Fruit fly (Drosophila melanogaster) whole organism, wandering third instar larva: ENCODE results near the gene CG5151.

Experiments used
- Abd-B ChIP-seq: fragments of >200 bp; optimal IDR thresholded peaks from 2 replicates; lab custom pipeline; 2017; ENCODE audit warnings: missing biosample characterization, missing genetic modification characterization
- CG9705 ChIP-seq: fragments of 200-800 bp; sonication (Bioruptor generic); optimal IDR thresholded peaks from 2 replicates; lab custom pipeline; 2018; ENCODE audit warnings: missing biosample characterization, mild to moderate bottlenecking, missing genetic modification characterization
- CrebA ChIP-seq: fragments of 200-800 bp; sonication (Bioruptor generic); optimal IDR thresholded peaks from 2 replicates; lab custom pipeline; 2016; ENCODE audit warnings: missing biosample characterization, mild to moderate bottlenecking, missing genetic modification characterization, borderline replicate concordance
- Dfd ChIP-seq: fragments of >200 bp; optimal IDR thresholded peaks from 2 replicates; lab custom pipeline; 2017; ENCODE audit warnings: missing biosample characterization, missing genetic modification characterization
- Dif ChIP-seq: fragments of 200-275, 200-300 bp; sonication (Bioruptor generic); optimal IDR thresholded peaks from 2 replicates; lab custom pipeline; 2018; ENCODE audit warnings: missing biosample characterization, missing genetic modification characterization; ENCODE audit not compliant: partially characterized antibody
- Hnf4 ChIP-seq: fragments of 200-800 bp; sonication (Bioruptor generic); optimal IDR thresholded peaks from 2 replicates; lab custom pipeline; 2016; ENCODE audit warnings: missing biosample characterization, mild to moderate bottlenecking, missing genetic modification characterization
- Hr83 ChIP-seq: fragments of 200-300 bp; sonication (Bioruptor generic); optimal IDR thresholded peaks from 2 replicates; lab custom pipeline; 2016; ENCODE audit warnings: missing biosample characterization, mild to moderate bottlenecking, missing genetic modification characterization, moderate library complexity; ENCODE audit not compliant: poor library complexity, severe bottlenecking
- Mio ChIP-seq: sonication (Bioruptor generic); optimal IDR thresholded peaks from 2 replicates; lab custom pipeline; 2016; ENCODE audit warnings: missing biosample characterization, missing genetic modification characterization
- Myc ChIP-seq: fragments of >200 bp; optimal IDR thresholded peaks from 2 replicates; lab custom pipeline; 2017
- OdsH ChIP-seq: fragments of 200-800 bp; sonication (Bioruptor generic); optimal IDR thresholded peaks from 2 replicates; lab custom pipeline; 2016; ENCODE audit warnings: missing biosample characterization, mild to moderate bottlenecking, missing genetic modification characterization
- Rel ChIP-seq, 2 experiments: fragments of 200-800 bp; sonication (Bioruptor generic) in 1 of 2; optimal IDR thresholded peaks; 2 replicates in 1 of 2; 3 replicates in 1 of 2; lab custom pipeline; 2016 to 2019; ENCODE audit warnings: mild to moderate bottlenecking in 2 of 2, missing biosample characterization in 2 of 2, missing genetic modification characterization in 2 of 2, moderate library complexity in 1 of 2
- Vsx2 ChIP-seq: fragments of 200-300, 225-300 bp; sonication (Bioruptor generic); optimal IDR thresholded peaks from 2 replicates; lab custom pipeline; 2018; ENCODE audit warnings: missing biosample characterization, missing genetic modification characterization; ENCODE audit not compliant: partially characterized antibody
- br ChIP-seq: fragments of 200-800 bp; sonication (Bioruptor generic); optimal IDR thresholded peaks from 2 replicates; lab custom pipeline; 2016; ENCODE audit warnings: missing biosample characterization, missing genetic modification characterization
- brk ChIP-seq: fragments of 200-800 bp; sonication (Bioruptor generic); optimal IDR thresholded peaks from 2 replicates; lab custom pipeline; 2016; ENCODE audit warnings: missing biosample characterization, mild to moderate bottlenecking, missing genetic modification characterization
- dl ChIP-seq, 2 experiments: fragments of 175-275, 200-275 bp in 1 of 2; fragments of 200-275 bp in 1 of 2; sonication (Bioruptor generic); optimal IDR thresholded peaks; lab custom pipeline; 2018; ENCODE audit warnings: mild to moderate bottlenecking in 2 of 2, missing biosample characterization in 2 of 2, missing genetic modification characterization in 2 of 2, moderate library complexity in 2 of 2; ENCODE audit not compliant: partially characterized antibody in 2 of 2, insufficient read depth in 1 of 2
- dmrt93B ChIP-seq: fragments of 200-800 bp; sonication (Bioruptor generic); optimal IDR thresholded peaks from 2 replicates; lab custom pipeline; 2018; ENCODE audit warnings: missing biosample characterization, mild to moderate bottlenecking, missing genetic modification characterization
- dsf ChIP-seq: sonication (Bioruptor generic); optimal IDR thresholded peaks from 2 replicates; lab custom pipeline; 2016; ENCODE audit warnings: missing biosample characterization, missing genetic modification characterization, borderline replicate concordance
- ey ChIP-seq: fragments of 200-800 bp; sonication (Bioruptor generic); optimal IDR thresholded peaks from 2 replicates; lab custom pipeline; 2016; ENCODE audit warnings: missing biosample characterization, missing genetic modification characterization
- foxo ChIP-seq, 2 experiments: fragments of 200-800 bp; sonication (Bioruptor generic); optimal IDR thresholded peaks; 2 replicates in 1 of 2; 3 replicates in 1 of 2; lab custom pipeline; 2016 to 2017; ENCODE audit warnings: missing biosample characterization in 2 of 2, missing genetic modification characterization in 2 of 2
- fru ChIP-seq: fragments of 200-800 bp; sonication (Bioruptor generic); optimal IDR thresholded peaks from 3 replicates; lab custom pipeline; 2016; ENCODE audit warnings: missing biosample characterization, mild to moderate bottlenecking, missing genetic modification characterization
- h ChIP-seq: fragments of 200-800 bp; sonication (Bioruptor generic); optimal IDR thresholded peaks from 3 replicates; lab custom pipeline; 2016; ENCODE audit warnings: missing biosample characterization, mild to moderate bottlenecking, missing genetic modification characterization
- lola ChIP-seq: fragments of >200 bp; optimal IDR thresholded peaks from 2 replicates; lab custom pipeline; 2017; ENCODE audit warnings: missing biosample characterization, missing genetic modification characterization
- pan ChIP-seq: fragments of >200 bp; optimal IDR thresholded peaks from 2 replicates; lab custom pipeline; 2017
- rgr ChIP-seq: fragments of 200-800 bp; sonication (Bioruptor generic); optimal IDR thresholded peaks from 3 replicates; lab custom pipeline; 2016; ENCODE audit warnings: missing biosample characterization, mild to moderate bottlenecking, missing genetic modification characterization
- sv ChIP-seq: fragments of 200-800 bp; sonication (Bioruptor generic); optimal IDR thresholded peaks from 3 replicates; lab custom pipeline; 2016; ENCODE audit warnings: missing biosample characterization, missing genetic modification characterization
- tai ChIP-seq: sonication (Bioruptor generic); optimal IDR thresholded peaks from 2 replicates; lab custom pipeline; 2016; ENCODE audit warnings: missing biosample characterization, missing genetic modification characterization
- usp ChIP-seq: fragments of >200 bp; optimal IDR thresholded peaks from 2 replicates; lab custom pipeline; 2017; ENCODE audit warnings: missing biosample characterization, missing genetic modification characterization
- woc ChIP-seq: sonication (Bioruptor generic); optimal IDR thresholded peaks from 2 replicates; lab custom pipeline; 2016; ENCODE audit warnings: missing biosample characterization, mild to moderate bottlenecking, missing genetic modification characterization

The CG5151 gene

dm6 chr3L:16160420-16161069, 4.0 kb downstream of the CG5151 start (continued):
- TF ChIP-seq Myc (lab: Kevin White, UChicago) = no peak

dm6 chr3L:16160073-16160398, 4.5 kb downstream of the CG5151 start:
- TF ChIP-seq Rel (GFP tag; optimal IDR thresholded peaks at IDR 0.05; lab: Kevin White, UChicago) (no peak), Rel (tag; optimal IDR thresholded peaks at IDR 0.05; lab: Kevin White, UChicago) (no peak), foxo (GFP tag; optimal IDR thresholded peaks at IDR 0.05; lab: Kevin White, UChicago) (peak in 1 of 2 experiments; percentile 17), ey (GFP tag; lab: Kevin White, UChicago) (peak; percentile 31), br (peak; percentile 10), fru (GFP tag; lab: Kevin White, UChicago) (peak; percentile 16)

DNA sequence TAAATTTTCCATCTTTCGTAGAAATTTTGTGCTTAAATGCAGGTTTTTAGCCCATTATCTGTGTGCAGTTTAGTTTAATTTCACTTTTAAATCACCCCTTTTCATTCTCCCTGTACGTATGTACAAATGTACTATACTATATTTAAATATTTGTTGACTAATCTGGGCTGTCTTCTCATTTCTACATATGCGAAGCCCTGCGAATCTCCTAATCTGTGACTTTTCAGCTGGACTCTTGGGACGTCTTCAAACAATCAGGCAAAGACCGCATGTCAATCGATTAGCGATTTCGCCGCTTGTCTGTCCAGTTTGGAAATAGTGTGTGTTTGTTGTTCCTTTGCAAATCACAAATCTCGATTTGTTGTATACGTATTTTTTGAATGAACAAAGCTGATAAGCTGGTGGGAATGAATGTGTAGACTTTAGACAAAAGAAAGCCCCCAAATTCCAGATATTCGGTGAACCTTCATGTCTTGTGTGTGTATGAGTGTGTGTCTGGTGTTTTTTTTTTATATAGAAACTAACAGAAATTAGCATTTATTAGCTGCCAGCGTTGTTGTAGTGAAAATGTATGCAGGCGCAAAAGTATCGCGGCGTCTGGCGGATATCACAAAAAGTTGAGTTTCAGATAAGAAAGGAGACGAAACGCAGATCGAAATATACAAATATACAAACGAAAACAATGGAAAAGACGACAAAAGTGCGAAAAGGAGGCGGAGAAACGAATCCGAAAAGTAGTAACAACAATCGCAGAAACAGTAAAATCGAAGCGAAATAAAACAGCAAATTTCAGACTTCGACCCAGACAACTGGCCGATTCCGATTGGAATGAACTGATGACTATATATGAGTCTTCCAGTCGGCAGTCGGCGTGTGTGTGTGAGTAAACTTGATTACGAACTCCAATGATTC, 5.1 kb downstream of the CG5151 start:
- no peak for TF ChIP-seq lola (GFP tag; lab: Kevin White, UChicago)
- TF ChIP-seq Hnf4 (GFP tag; lab: Kevin White, UChicago) = peak; percentile 57
- TF ChIP-seq Dfd = no peak
- TF ChIP-seq OdsH (GFP tag; lab: Kevin White, UChicago) = no peak
- no peak for TF ChIP-seq br
- TF ChIP-seq Dif = no peak
- TF ChIP-seq Rel (GFP tag; optimal IDR thresholded peaks at IDR 0.05; lab: Kevin White, UChicago) = no peak
- peak; percentile 64 for TF ChIP-seq Rel (tag; optimal IDR thresholded peaks at IDR 0.05; lab: Kevin White, UChicago)
- TF ChIP-seq dsf = no peak
- no peak for TF ChIP-seq usp (GFP tag; lab: Kevin White, UChicago)
- peak; percentile 72 for TF ChIP-seq rgr

DNA sequence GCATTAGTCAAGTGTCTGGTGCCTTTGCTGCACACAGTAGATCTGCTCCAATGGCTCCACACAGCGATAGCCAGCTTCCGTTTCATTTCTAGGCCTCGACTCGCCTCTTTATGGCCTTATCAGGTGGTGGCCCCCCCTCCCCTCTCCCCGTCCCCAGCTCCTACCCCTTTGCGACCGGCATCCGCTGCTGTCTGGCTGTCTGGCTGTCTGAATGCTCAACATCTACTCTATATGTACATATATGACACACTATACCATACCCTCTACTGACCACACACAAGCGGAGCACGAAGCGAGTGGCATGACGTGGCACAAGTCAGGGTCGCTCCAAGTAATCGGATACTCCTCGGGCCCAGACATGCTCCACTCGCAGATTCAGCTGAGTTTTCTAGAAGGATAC, 6.2 kb downstream of the CG5151 start:
- TF ChIP-seq br (no peak), rgr (no peak), foxo (GFP tag; optimal IDR thresholded peaks at IDR 0.05; lab: Kevin White, UChicago) (no peak), usp (GFP tag; lab: Kevin White, UChicago) (no peak), pan (no peak), Hr83 (no peak), CG9705 (no peak), lola (GFP tag; lab: Kevin White, UChicago) (no peak), dsf (no peak), CrebA (GFP tag; lab: Kevin White, UChicago) (no peak), ey (GFP tag; lab: Kevin White, UChicago) (no peak), Dif (no peak), fru (GFP tag; lab: Kevin White, UChicago) (no peak), dmrt93B (GFP tag; lab: Kevin White, UChicago) (no peak), Vsx2 (no peak), Hnf4 (GFP tag; lab: Kevin White, UChicago) (no peak), OdsH (GFP tag; lab: Kevin White, UChicago) (no peak)

DNA sequence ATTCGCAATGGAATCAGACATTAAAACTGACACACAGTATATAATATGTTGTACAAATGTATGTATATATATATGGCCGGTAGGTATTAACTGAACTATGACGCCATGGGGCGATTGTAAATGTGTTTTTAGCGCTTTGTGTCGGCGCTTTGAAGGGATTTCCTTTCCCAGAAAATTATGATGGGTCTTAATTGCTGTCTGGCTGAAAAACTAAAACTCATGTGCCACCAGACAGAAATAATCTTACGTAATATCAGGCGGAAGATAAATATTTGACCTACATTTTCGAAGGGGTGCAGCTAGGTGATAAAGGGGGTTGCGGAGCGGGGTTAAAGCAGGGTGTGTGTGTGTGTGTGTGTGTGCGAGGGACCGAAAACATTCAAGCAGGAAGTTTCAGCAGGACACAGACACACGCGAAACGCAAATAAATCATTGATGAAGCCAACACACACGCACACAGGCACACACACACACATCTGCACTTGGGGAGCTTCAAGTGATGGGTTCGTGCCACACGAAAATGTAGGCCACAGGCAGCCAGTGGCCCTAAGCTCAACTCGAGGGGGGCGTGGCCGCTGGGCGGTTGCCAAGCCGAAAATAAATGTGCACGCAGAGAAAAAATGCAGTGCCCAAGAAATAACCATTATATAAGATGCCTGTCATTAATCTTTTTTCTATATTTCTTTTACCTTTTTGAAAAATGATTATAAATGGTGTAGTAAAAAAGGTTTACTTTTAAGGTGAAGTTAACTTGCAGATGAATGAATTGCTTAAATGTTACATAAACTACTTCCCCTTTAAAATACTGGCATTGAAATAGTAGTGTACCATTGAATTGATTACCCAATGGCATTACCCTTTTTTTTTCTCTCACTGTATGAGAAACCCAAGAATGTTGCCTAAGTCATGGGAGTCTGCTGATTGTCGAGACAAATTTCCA, 7.0 kb downstream of the CG5151 start:
- TF ChIP-seq OdsH (GFP tag; lab: Kevin White, UChicago) = peak; percentile 15
- peak; percentile 12 for TF ChIP-seq woc
- no peak for TF ChIP-seq Abd-B (GFP tag; lab: Kevin White, UChicago)
- no peak for TF ChIP-seq Hr83
- no peak for TF ChIP-seq usp (GFP tag; lab: Kevin White, UChicago)
- TF ChIP-seq sv (GFP tag; lab: Kevin White, UChicago) = peak; percentile 20
- no peak for TF ChIP-seq Vsx2
- TF ChIP-seq ey (GFP tag; lab: Kevin White, UChicago) = peak; percentile 20
- TF ChIP-seq dl (GFP tag; optimal IDR thresholded peaks at IDR 0.05; lab: Kevin White, UChicago; ENCODE audit: insufficient read depth in 1 of 2, partially characterized antibody in 2 of 2) = no peak
- TF ChIP-seq Dif = no peak
- TF ChIP-seq foxo (GFP tag; optimal IDR thresholded peaks at IDR 0.05; lab: Kevin White, UChicago) = peak in 1 of 2 experiments; percentile 49
- TF ChIP-seq Dfd = peak; percentile 23
- TF ChIP-seq Myc (lab: Kevin White, UChicago) = no peak
- TF ChIP-seq pan = no peak
- no peak for TF ChIP-seq CrebA (GFP tag; lab: Kevin White, UChicago)
- peak; percentile 50 for TF ChIP-seq h
- TF ChIP-seq tai (GFP tag; lab: Kevin White, UChicago) = peak; percentile 52
- TF ChIP-seq Mio (GFP tag; lab: Kevin White, UChicago) = no peak
- peak; percentile 47 for TF ChIP-seq Hnf4 (GFP tag; lab: Kevin White, UChicago)
- TF ChIP-seq rgr = peak; percentile 19
- peak; percentile 23 for TF ChIP-seq fru (GFP tag; lab: Kevin White, UChicago)
- TF ChIP-seq brk = no peak
